Fruit fly (Drosophila melanogaster) S2 (cell line): ENCODE measurements around the gene CG6847.
"Not testable (repeated sequence)": the region's sequence is repeated elsewhere in the genome, so short reads cannot be mapped to it uniquely, and the experiment has no call there.

Source experiments
- CG8478 ChIP-seq: fragments of >200 bp; optimal IDR thresholded peaks from 2 replicates; lab custom pipeline; 2018
- CTCF ChIP-seq, 2 experiments: fragments of >200 bp; optimal IDR thresholded peaks; 2 replicates each; lab custom pipeline; 2018

Gene CG6847

dm6 chrX:17882769-17883168, 28.5 kb upstream of the CG6847 start:
- TF ChIP-seq CTCF (optimal IDR thresholded peaks at IDR 0.05; lab: Kevin White, UChicago) (peak; percentile 74 to 76), CG8478 (lab: Kevin White, UChicago) (no peak)

- TF ChIP-seq CTCF (optimal IDR thresholded peaks at IDR 0.05; lab: Kevin White, UChicago) (no peak), CG8478 (lab: Kevin White, UChicago) (no peak)
These were observed 27.8 kb upstream of the CG6847 start, which contains the start of gene CG12985 for dm6 chrX:17883418-17883817. TSS of gene CG12985 (plus strand) at chrX:17883718.

- no peak for TF ChIP-seq CG8478 (lab: Kevin White, UChicago)
- peak; percentile 84 to 87 for TF ChIP-seq CTCF (optimal IDR thresholded peaks at IDR 0.05; lab: Kevin White, UChicago)
These were observed 26.7 kb upstream of the CG6847 start for dm6 chrX:17884567-17884966.

- TF ChIP-seq CTCF (optimal IDR thresholded peaks at IDR 0.05; lab: Kevin White, UChicago) (peak in 1 of 2 experiments; percentile 3), CG8478 (lab: Kevin White, UChicago) (no peak)
These were observed 26.0 kb upstream of the CG6847 start for dm6 chrX:17885295-17885694.

- no peak for TF ChIP-seq CG8478 (lab: Kevin White, UChicago)
- TF ChIP-seq CTCF (optimal IDR thresholded peaks at IDR 0.05; lab: Kevin White, UChicago) = no peak
These were observed 25.2 kb upstream of the CG6847 start for dm6 chrX:17886107-17886448.

- no peak for TF ChIP-seq CTCF (optimal IDR thresholded peaks at IDR 0.05; lab: Kevin White, UChicago)
- TF ChIP-seq CG8478 (lab: Kevin White, UChicago) = no peak
These were observed 24.6 kb upstream of the CG6847 start for dm6 chrX:17886449-17887207.

- TF ChIP-seq CTCF (optimal IDR thresholded peaks at IDR 0.05; lab: Kevin White, UChicago) (peak; percentile 24 to 58), CG8478 (lab: Kevin White, UChicago) (no peak)
These were observed 24.0 kb upstream of the CG6847 start, which contains the start of gene mnb for dm6 chrX:17887208-17887627. TSS of gene mnb (minus strand) at chrX:17887222.

dm6 chrX:17887877-17888276, 23.4 kb upstream of the CG6847 start, which contains the start of gene CG6788:
TSS of gene CG6788 (plus strand) at chrX:17888177.
- TF ChIP-seq CG8478 (lab: Kevin White, UChicago) (no peak), CTCF (optimal IDR thresholded peaks at IDR 0.05; lab: Kevin White, UChicago) (no peak)

- not testable (repeated sequence) for TF ChIP-seq CG8478 (lab: Kevin White, UChicago); CTCF (optimal IDR thresholded peaks at IDR 0.05; lab: Kevin White, UChicago)
These were observed 22.0 kb upstream of the CG6847 start, which contains the start of gene Gss1 for dm6 chrX:17889247-17889646. TSS of gene Gss1 (plus strand) at chrX:17889547.

- TF ChIP-seq CG8478 (lab: Kevin White, UChicago); CTCF (optimal IDR thresholded peaks at IDR 0.05; lab: Kevin White, UChicago): not testable (repeated sequence)
These were observed 11.9 kb upstream of the CG6847 start, which contains the start of gene Gss2 for dm6 chrX:17899402-17899801. TSS of gene Gss2 (plus strand) at chrX:17899702.

dm6 chrX:17907184-17908006, 3.9 kb upstream of the CG6847 start, which contains the start of the genes CG7772 and Vps4:
TSS of gene CG7772 (minus strand) at chrX:17907261.
TSS of gene Vps4 (plus strand) at chrX:17907692.
- TF ChIP-seq CG8478 (lab: Kevin White, UChicago) = no peak
- TF ChIP-seq CTCF (optimal IDR thresholded peaks at IDR 0.05; lab: Kevin White, UChicago) = no peak

- no peak for TF ChIP-seq CTCF (optimal IDR thresholded peaks at IDR 0.05; lab: Kevin White, UChicago)
- no peak for TF ChIP-seq CG8478 (lab: Kevin White, UChicago)
These were observed 689 bp upstream of the CG6847 start for dm6 chrX:17910606-17910940.

dm6 chrX:17912514-17912913, 1.3 kb downstream of the CG6847 start:
- TF ChIP-seq CG8478 (lab: Kevin White, UChicago) (no peak), CTCF (optimal IDR thresholded peaks at IDR 0.05; lab: Kevin White, UChicago) (peak; percentile 43 to 58)

dm6 chrX:17914508-17914907, 3.2 kb downstream of the CG6847 start:
- no peak for TF ChIP-seq CTCF (optimal IDR thresholded peaks at IDR 0.05; lab: Kevin White, UChicago)
- no peak for TF ChIP-seq CG8478 (lab: Kevin White, UChicago)

dm6 chrX:17915929-17916328, 4.7 kb downstream of the CG6847 start:
- TF ChIP-seq CTCF (optimal IDR thresholded peaks at IDR 0.05; lab: Kevin White, UChicago) (no peak), CG8478 (lab: Kevin White, UChicago) (no peak)
